Worm (Caenorhabditis elegans): ENCODE data around the gene srab-16.

Gene srab-16

ce11 chrV:802726-803125 is 20.2 kb downstream of the srab-16 start:
- TF ChIP-seq pes-1 (GFP tag; IDR thresholded peaks at IDR 0.05): no peak
- TF ChIP-seq ceh-36 (tag; optimal IDR thresholded peaks at IDR 0.05): no peak
- no peak for TF ChIP-seq hnd-1 (tag; optimal IDR thresholded peaks at IDR 0.05)
- TF ChIP-seq ceh-13 (GFP tag; optimal IDR thresholded peaks at IDR 0.05): no peak
- no peak for TF ChIP-seq hmg-4 (GFP tag; optimal IDR thresholded peaks at IDR 0.05)
- no peak for TF ChIP-seq scrt-1 (GFP tag; IDR thresholded peaks at IDR 0.05)
- no peak for TF ChIP-seq ama-1 (optimal IDR thresholded peaks at IDR 0.05)
- no peak for TF ChIP-seq flt-1 (GFP tag; IDR thresholded peaks at IDR 0.05)

ce11 chrV:803472-803871 is 20.9 kb downstream of the srab-16 start:
- no peak for TF ChIP-seq tbx-37 (GFP tag; conservative IDR thresholded peaks at IDR 0.05)
- TF ChIP-seq aly-1 (tag; optimal IDR thresholded peaks at IDR 0.05): no peak
- TF ChIP-seq hmbx-1 (tag; optimal IDR thresholded peaks at IDR 0.05): no peak
- TF ChIP-seq tbx-11 (GFP tag; IDR thresholded peaks at IDR 0.05): no peak
- no peak for TF ChIP-seq B0310.2 (tag; optimal IDR thresholded peaks at IDR 0.05)
- no peak for TF ChIP-seq flt-1 (GFP tag; IDR thresholded peaks at IDR 0.05)
- TF ChIP-seq pes-1 (GFP tag; IDR thresholded peaks at IDR 0.05): no peak
- TF ChIP-seq tra-4 (tag; optimal IDR thresholded peaks at IDR 0.05): no peak
- TF ChIP-seq ama-1 (optimal IDR thresholded peaks at IDR 0.05): no peak
- TF ChIP-seq ceh-36 (tag; optimal IDR thresholded peaks at IDR 0.05): no peak
- TF ChIP-seq ceh-13 (GFP tag; optimal IDR thresholded peaks at IDR 0.05): no peak
- TF ChIP-seq ets-7 (tag; optimal IDR thresholded peaks at IDR 0.05): no peak
- TF ChIP-seq F13C5.2 (tag; optimal IDR thresholded peaks at IDR 0.05): no peak
- TF ChIP-seq scrt-1 (GFP tag; IDR thresholded peaks at IDR 0.05): no peak
- no peak for TF ChIP-seq hmg-4 (GFP tag; optimal IDR thresholded peaks at IDR 0.05)
- no peak for TF ChIP-seq hnd-1 (tag; optimal IDR thresholded peaks at IDR 0.05)
- no peak for TF ChIP-seq sea-1 (GFP tag; conservative IDR thresholded peaks at IDR 0.05)

- no peak for TF ChIP-seq F13C5.2 (tag; optimal IDR thresholded peaks at IDR 0.05)
- no peak for TF ChIP-seq B0310.2 (tag; optimal IDR thresholded peaks at IDR 0.05)
- TF ChIP-seq ets-7 (tag; optimal IDR thresholded peaks at IDR 0.05): no peak
- no peak for TF ChIP-seq aly-1 (tag; optimal IDR thresholded peaks at IDR 0.05)
- TF ChIP-seq pes-1 (GFP tag; IDR thresholded peaks at IDR 0.05): no peak
- TF ChIP-seq tbx-11 (GFP tag; IDR thresholded peaks at IDR 0.05): no peak
- no peak for TF ChIP-seq hnd-1 (tag; optimal IDR thresholded peaks at IDR 0.05)
- no peak for TF ChIP-seq ceh-13 (GFP tag; optimal IDR thresholded peaks at IDR 0.05)
- TF ChIP-seq scrt-1 (GFP tag; IDR thresholded peaks at IDR 0.05): no peak
- TF ChIP-seq ama-1 (optimal IDR thresholded peaks at IDR 0.05): no peak
- no peak for TF ChIP-seq tbx-37 (GFP tag; conservative IDR thresholded peaks at IDR 0.05)
- TF ChIP-seq hmbx-1 (tag; optimal IDR thresholded peaks at IDR 0.05): no peak
- no peak for TF ChIP-seq tra-4 (tag; optimal IDR thresholded peaks at IDR 0.05)
- no peak for TF ChIP-seq sea-1 (GFP tag; conservative IDR thresholded peaks at IDR 0.05)
- no peak for TF ChIP-seq ceh-36 (tag; optimal IDR thresholded peaks at IDR 0.05)
- no peak for TF ChIP-seq flt-1 (GFP tag; IDR thresholded peaks at IDR 0.05)
- TF ChIP-seq hmg-4 (GFP tag; optimal IDR thresholded peaks at IDR 0.05): no peak
Observed at ce11 chrV:804485-804884, 22.0 kb downstream of the srab-16 start, which contains the start of gene nhr-270. Gene nhr-270 (minus strand): TSS chrV:804741.

- TF ChIP-seq pes-1 (GFP tag; IDR thresholded peaks at IDR 0.05): no peak
- TF ChIP-seq ceh-13 (GFP tag; optimal IDR thresholded peaks at IDR 0.05): no peak
- no peak for TF ChIP-seq ama-1 (optimal IDR thresholded peaks at IDR 0.05)
- no peak for TF ChIP-seq ets-7 (tag; optimal IDR thresholded peaks at IDR 0.05)
Observed at ce11 chrV:808260-808659, 25.7 kb downstream of the srab-16 start.

- no peak for TF ChIP-seq flt-1 (GFP tag; IDR thresholded peaks at IDR 0.05)
- TF ChIP-seq aly-1 (tag; optimal IDR thresholded peaks at IDR 0.05): no peak
- no peak for TF ChIP-seq hnd-1 (tag; optimal IDR thresholded peaks at IDR 0.05)
- no peak for TF ChIP-seq hmbx-1 (tag; optimal IDR thresholded peaks at IDR 0.05)
- TF ChIP-seq tbx-37 (GFP tag; conservative IDR thresholded peaks at IDR 0.05): no peak
- TF ChIP-seq sea-1 (GFP tag; conservative IDR thresholded peaks at IDR 0.05): no peak
- TF ChIP-seq B0310.2 (tag; optimal IDR thresholded peaks at IDR 0.05): no peak
- TF ChIP-seq pes-1 (GFP tag; IDR thresholded peaks at IDR 0.05): no peak
- no peak for TF ChIP-seq ceh-13 (GFP tag; optimal IDR thresholded peaks at IDR 0.05)
- no peak for TF ChIP-seq hmg-4 (GFP tag; optimal IDR thresholded peaks at IDR 0.05)
- TF ChIP-seq F13C5.2 (tag; optimal IDR thresholded peaks at IDR 0.05): no peak
- TF ChIP-seq scrt-1 (GFP tag; IDR thresholded peaks at IDR 0.05): no peak
- TF ChIP-seq tbx-11 (GFP tag; IDR thresholded peaks at IDR 0.05): no peak
- no peak for TF ChIP-seq ets-7 (tag; optimal IDR thresholded peaks at IDR 0.05)
- no peak for TF ChIP-seq ceh-36 (tag; optimal IDR thresholded peaks at IDR 0.05)
Observed at ce11 chrV:810281-810862, 27.8 kb downstream of the srab-16 start, which contains the start of gene R13D11.4. Gene R13D11.4 (plus strand): TSS chrV:810812.

- TF ChIP-seq tbx-37 (GFP tag; conservative IDR thresholded peaks at IDR 0.05) (no peak), ceh-13 (GFP tag; optimal IDR thresholded peaks at IDR 0.05) (no peak), ets-7 (tag; optimal IDR thresholded peaks at IDR 0.05) (no peak), ceh-36 (tag; optimal IDR thresholded peaks at IDR 0.05) (no peak), tbx-11 (GFP tag; IDR thresholded peaks at IDR 0.05) (no peak), scrt-1 (GFP tag; IDR thresholded peaks at IDR 0.05) (no peak), pes-1 (GFP tag; IDR thresholded peaks at IDR 0.05) (no peak), hmg-4 (GFP tag; optimal IDR thresholded peaks at IDR 0.05) (no peak), aly-1 (tag; optimal IDR thresholded peaks at IDR 0.05) (no peak), B0310.2 (tag; optimal IDR thresholded peaks at IDR 0.05) (no peak), sea-1 (GFP tag; conservative IDR thresholded peaks at IDR 0.05) (no peak), F13C5.2 (tag; optimal IDR thresholded peaks at IDR 0.05) (no peak)
Observed at ce11 chrV:813101-813500, 30.6 kb downstream of the srab-16 start, which contains the start of gene R13D11.10. Gene R13D11.10 (minus strand): TSS chrV:813201.

ce11 chrV:814716-815115 is 32.2 kb downstream of the srab-16 start, which contains the start of gene R13D11.3:
Gene R13D11.3 (plus strand): TSS chrV:815016.
- no peak for TF ChIP-seq aly-1 (tag; optimal IDR thresholded peaks at IDR 0.05)
- TF ChIP-seq flt-1 (GFP tag; IDR thresholded peaks at IDR 0.05): no peak
- TF ChIP-seq hmg-4 (GFP tag; optimal IDR thresholded peaks at IDR 0.05): no peak

Data from whole organism, early embryonic.